Fruit fly (Drosophila melanogaster) whole organism, embryonic: ENCODE results near the gene CG31819.

Experiments used
- C15 ChIP-seq: fragments of 200-800 bp; sonication (Bioruptor generic); IDR thresholded peaks from 3 replicates; pipeline ENCODE4 v1.3.6; 2022; ENCODE audit warnings: missing biosample characterization, missing genetic modification characterization
- CG10366 ChIP-seq: fragments of 200-800 bp; sonication (Bioruptor generic); IDR thresholded peaks from 2 replicates; pipeline ENCODE4 v1.3.6; 2022; ENCODE audit warnings: missing biosample characterization, missing genetic modification characterization
- CG11247 ChIP-seq: fragments of 200-800 bp; sonication (Bioruptor generic); IDR thresholded peaks from 2 replicates; pipeline ENCODE4 v1.3.6; 2022; ENCODE audit warnings: missing biosample characterization, missing genetic modification characterization
- CG11695 ChIP-seq: fragments of 200-800 bp; sonication (Bioruptor generic); IDR thresholded peaks from 3 replicates; pipeline ENCODE4 v1.3.6; 2022; ENCODE audit warnings: missing biosample characterization, missing genetic modification characterization
- CG11696 ChIP-seq: fragments of 200-800 bp; sonication (Bioruptor generic); IDR thresholded peaks from 2 replicates; pipeline ENCODE4 v1.3.6; 2022; ENCODE audit warnings: missing biosample characterization, missing genetic modification characterization
- CG12744 ChIP-seq: fragments of 200-800 bp; sonication (Bioruptor generic); optimal IDR thresholded peaks from 2 replicates; lab custom pipeline; 2016; ENCODE audit warnings: missing biosample characterization, missing genetic modification characterization
- CG12769 ChIP-seq: fragments of 200-800 bp; sonication (Bioruptor generic); optimal IDR thresholded peaks from 2 replicates; lab custom pipeline; 2019; ENCODE audit warnings: missing biosample characterization, mild to moderate bottlenecking, missing genetic modification characterization, moderate library complexity
- CG15696 ChIP-seq: fragments of 200-800 bp; sonication (Bioruptor generic); optimal IDR thresholded peaks from 2 replicates; lab custom pipeline; 2019; ENCODE audit warnings: missing biosample characterization, mild to moderate bottlenecking, missing genetic modification characterization, moderate library complexity
- CG1603 ChIP-seq: fragments of 200-800 bp; sonication (Bioruptor generic); optimal IDR thresholded peaks from 2 replicates; lab custom pipeline; 2019; ENCODE audit warnings: missing biosample characterization, mild to moderate bottlenecking, missing genetic modification characterization, moderate library complexity
- CG2120 ChIP-seq: fragments of 200-800 bp; sonication (Bioruptor generic); optimal IDR thresholded peaks from 3 replicates; lab custom pipeline; 2016; ENCODE audit warnings: missing biosample characterization, missing genetic modification characterization
- CG2712 ChIP-seq: fragments of 200-800 bp; optimal IDR thresholded peaks from 3 replicates; lab custom pipeline; 2019; ENCODE audit warnings: missing biosample characterization, mild to moderate bottlenecking, missing genetic modification characterization, moderate library complexity
- CG30403 ChIP-seq: fragments of 200-800 bp; sonication (Bioruptor generic); optimal IDR thresholded peaks from 3 replicates; lab custom pipeline; 2016; ENCODE audit warnings: missing biosample characterization, missing genetic modification characterization
- CG4424 ChIP-seq: fragments of 200-800 bp; sonication (Bioruptor generic); optimal IDR thresholded peaks from 3 replicates; lab custom pipeline; 2016; ENCODE audit warnings: missing biosample characterization, missing genetic modification characterization
- CG4820 ChIP-seq: fragments of 200-800 bp; sonication (Bioruptor generic); optimal IDR thresholded peaks from 3 replicates; lab custom pipeline; 2016; ENCODE audit warnings: missing biosample characterization, missing genetic modification characterization
- CG6175 ChIP-seq: fragments of 200-800 bp; sonication (Bioruptor generic); IDR thresholded peaks from 3 replicates; pipeline ENCODE4 v1.3.6; 2022; ENCODE audit warnings: missing biosample characterization, missing genetic modification characterization
- CG6765 ChIP-seq: fragments of 200-800 bp; sonication (Bioruptor generic); optimal IDR thresholded peaks from 3 replicates; lab custom pipeline; 2017; ENCODE audit warnings: missing biosample characterization, mild to moderate bottlenecking, missing genetic modification characterization
- CG8359 ChIP-seq: fragments of 200-800 bp; sonication (Bioruptor generic); optimal IDR thresholded peaks from 2 replicates; lab custom pipeline; 2017; ENCODE audit warnings: missing biosample characterization, mild to moderate bottlenecking, missing genetic modification characterization, borderline replicate concordance
- CG9437 ChIP-seq: fragments of 200-800 bp; sonication (Bioruptor generic); optimal IDR thresholded peaks from 2 replicates; lab custom pipeline; 2018; ENCODE audit warnings: missing biosample characterization, mild to moderate bottlenecking, missing genetic modification characterization
- CG9932 ChIP-seq: fragments of 200-800 bp; sonication (Bioruptor generic); IDR thresholded peaks from 2 replicates; pipeline ENCODE4 v1.3.6; 2022; ENCODE audit warnings: missing biosample characterization, missing genetic modification characterization
- CHES-1-like ChIP-seq: fragments of 200-800 bp; sonication (Bioruptor generic); optimal IDR thresholded peaks from 2 replicates; lab custom pipeline; 2016; ENCODE audit warnings: missing biosample characterization, missing genetic modification characterization
- Deaf1 ChIP-seq: fragments of 200-800 bp; optimal IDR thresholded peaks from 3 replicates; lab custom pipeline; 2019; ENCODE audit warnings: missing biosample characterization, mild to moderate bottlenecking, missing genetic modification characterization, moderate library complexity
- E2f2 ChIP-seq: fragments of 200-800 bp; sonication (Bioruptor generic); IDR thresholded peaks from 2 replicates; pipeline ENCODE4 v1.3.6; 2022; ENCODE audit warnings: missing biosample characterization, missing genetic modification characterization
- Gug ChIP-seq: fragments of 200-800 bp; sonication (Bioruptor generic); IDR thresholded peaks from 4 replicates; pipeline ENCODE4 v1.3.6; 2022; ENCODE audit warnings: missing biosample characterization, missing genetic modification characterization
- HHEX ChIP-seq: fragments of 200-800 bp; sonication (Bioruptor generic); optimal IDR thresholded peaks from 3 replicates; lab custom pipeline; 2017; ENCODE audit warnings: missing biosample characterization, mild to moderate bottlenecking, missing genetic modification characterization, missing genetic modification reagents
- Hr3 ChIP-seq: fragments of 200-800 bp; sonication (Bioruptor generic); optimal IDR thresholded peaks from 3 replicates; lab custom pipeline; 2016; ENCODE audit warnings: missing biosample characterization, missing genetic modification characterization
- Lim3 ChIP-seq: fragments of 200-800 bp; sonication (Bioruptor generic); IDR thresholded peaks from 2 replicates; pipeline ENCODE4 v1.3.6; 2022; ENCODE audit warnings: missing biosample characterization, missing genetic modification characterization
- Mad ChIP-seq: fragments of 200-800 bp; sonication (Bioruptor generic); optimal IDR thresholded peaks from 2 replicates; lab custom pipeline; 2016; ENCODE audit warnings: missing biosample characterization, missing genetic modification characterization
- NC2β ChIP-seq: fragments of 200-800 bp; sonication (Bioruptor generic); optimal IDR thresholded peaks from 2 replicates; lab custom pipeline; 2016; ENCODE audit warnings: missing biosample characterization, missing genetic modification characterization
- NFAT ChIP-seq: fragments of 200-800 bp; sonication (Bioruptor generic); IDR thresholded peaks from 2 replicates; pipeline ENCODE4 v1.3.6; 2022; ENCODE audit warnings: missing biosample characterization, missing genetic modification characterization
- Oaz ChIP-seq: fragments of 200-800 bp; sonication (Bioruptor generic); IDR thresholded peaks from 2 replicates; pipeline ENCODE4 v1.3.6; 2022; ENCODE audit warnings: missing biosample characterization, missing genetic modification characterization
- Six4 ChIP-seq: fragments of 200-800 bp; sonication (Bioruptor generic); optimal IDR thresholded peaks from 2 replicates; lab custom pipeline; 2016; ENCODE audit warnings: missing biosample characterization, missing genetic modification characterization
- Sry-δ ChIP-seq: fragments of 200-800 bp; sonication (Bioruptor generic); optimal IDR thresholded peaks from 2 replicates; lab custom pipeline; 2016; ENCODE audit warnings: missing biosample characterization, missing genetic modification characterization
- TFAM ChIP-seq: fragments of 200-800 bp; sonication (Bioruptor generic); optimal IDR thresholded peaks from 2 replicates; lab custom pipeline; 2017; ENCODE audit warnings: missing biosample characterization, missing genetic modification characterization, inconsistent platforms
- Xbp1 ChIP-seq: fragments of 200-800 bp; sonication (Bioruptor generic); optimal IDR thresholded peaks from 3 replicates; lab custom pipeline; 2016; ENCODE audit warnings: missing biosample characterization, mild to moderate bottlenecking, missing genetic modification characterization
- ab ChIP-seq: fragments of 200-800 bp; sonication (Bioruptor generic); optimal IDR thresholded peaks from 2 replicates; lab custom pipeline; 2016; ENCODE audit warnings: missing biosample characterization, missing genetic modification characterization
- ara ChIP-seq: fragments of 200-800 bp; sonication (Bioruptor generic); IDR thresholded peaks from 2 replicates; pipeline ENCODE4 v1.3.6; 2022; ENCODE audit warnings: missing biosample characterization, missing genetic modification characterization
- bigmax ChIP-seq: fragments of 200-800 bp; sonication (Bioruptor generic); optimal IDR thresholded peaks from 2 replicates; lab custom pipeline; 2018; ENCODE audit warnings: missing biosample characterization, mild to moderate bottlenecking, missing genetic modification characterization
- bsh ChIP-seq, 2 experiments: fragments of 200-800 bp; sonication (Bioruptor generic); optimal IDR thresholded peaks; 2 replicates each; lab custom pipeline; 2017 to 2018; ENCODE audit warnings: mild to moderate bottlenecking in 2 of 2, missing biosample characterization in 2 of 2, missing genetic modification characterization in 2 of 2, moderate library complexity in 1 of 2
- btn ChIP-seq: fragments of 200-800 bp; sonication (Bioruptor generic); optimal IDR thresholded peaks from 2 replicates; lab custom pipeline; 2016; ENCODE audit warnings: missing biosample characterization, missing genetic modification characterization
- cg ChIP-seq: fragments of 200-800 bp; sonication (Bioruptor generic); optimal IDR thresholded peaks from 3 replicates; lab custom pipeline; 2019; ENCODE audit warnings: missing biosample characterization, mild to moderate bottlenecking, missing genetic modification characterization, moderate library complexity
- dmrt99B ChIP-seq: fragments of 200-800 bp; sonication (Bioruptor generic); optimal IDR thresholded peaks from 2 replicates; lab custom pipeline; 2018; ENCODE audit warnings: missing biosample characterization, mild to moderate bottlenecking, missing genetic modification characterization, moderate library complexity
- en ChIP-seq: fragments of 200-800 bp; sonication (Bioruptor generic); optimal IDR thresholded peaks from 2 replicates; lab custom pipeline; 2016; ENCODE audit warnings: missing biosample characterization, missing genetic modification characterization
- grn ChIP-seq: fragments of 200-800 bp; sonication (Bioruptor generic); optimal IDR thresholded peaks from 3 replicates; lab custom pipeline; 2017; ENCODE audit warnings: missing biosample characterization, missing genetic modification characterization
- hb ChIP-seq: fragments of 200-800 bp; sonication (Bioruptor generic); IDR thresholded peaks from 3 replicates; pipeline ENCODE4 v1.3.6; 2022; ENCODE audit warnings: missing biosample characterization, missing genetic modification characterization; ENCODE audit not compliant: partially characterized antibody
- her ChIP-seq: fragments of 200-800 bp; sonication (Bioruptor generic); optimal IDR thresholded peaks from 2 replicates; lab custom pipeline; 2016; ENCODE audit warnings: missing biosample characterization, missing genetic modification characterization
- kni ChIP-seq: fragments of 200-800 bp; sonication (Bioruptor generic); optimal IDR thresholded peaks from 3 replicates; lab custom pipeline; 2017; ENCODE audit warnings: mild to moderate bottlenecking, missing biosample characterization, missing genetic modification reagents, missing genetic modification characterization
- sqz ChIP-seq: fragments of 200-800 bp; sonication (Bioruptor generic); optimal IDR thresholded peaks from 3 replicates; lab custom pipeline; 2018; ENCODE audit warnings: missing biosample characterization, mild to moderate bottlenecking, missing genetic modification characterization
- ttk ChIP-seq: fragments of 200-800 bp; sonication (Bioruptor generic); IDR thresholded peaks from 2 replicates; pipeline ENCODE4 v2.1.2; 2022; ENCODE audit warnings: missing biosample characterization, missing genetic modification characterization
- zen ChIP-seq: fragments of 200-800 bp; sonication (Bioruptor generic); optimal IDR thresholded peaks from 3 replicates; lab custom pipeline; 2018; ENCODE audit warnings: missing biosample characterization, mild to moderate bottlenecking, missing genetic modification characterization, moderate library complexity

Gene CG31819

dm6 chr2L:16234817-16235216, 23.6 kb downstream of the CG31819 start (continued):
- TF ChIP-seq CG9932 (GFP tag; lab: Robert Waterston, UW) = no peak

- TF ChIP-seq zen (tag; lab: Kevin White, UChicago) = no peak
- TF ChIP-seq C15 (GFP tag; lab: Robert Waterston, UW) = no peak
- TF ChIP-seq ab (GFP tag; lab: Kevin White, UChicago) = no peak
- TF ChIP-seq grn = no peak
- no peak for TF ChIP-seq NFAT (GFP tag; lab: Robert Waterston, UW)
- TF ChIP-seq dmrt99B = no peak
- no peak for TF ChIP-seq Mad (GFP tag; lab: Kevin White, UChicago)
- no peak for TF ChIP-seq ara (GFP tag; lab: Robert Waterston, UW)
- TF ChIP-seq CG15696 (tag; lab: Kevin White, UChicago) = no peak
- no peak for TF ChIP-seq CG6765 (GFP tag; lab: Kevin White, UChicago)
- no peak for TF ChIP-seq CG12744 (GFP tag; lab: Kevin White, UChicago)
- no peak for TF ChIP-seq Deaf1 (tag; lab: Kevin White, UChicago)
- no peak for TF ChIP-seq CG2712
- TF ChIP-seq bigmax (GFP tag; lab: Kevin White, UChicago) = no peak
- TF ChIP-seq Lim3 (GFP tag; lab: Robert Waterston, UW) = no peak
- TF ChIP-seq E2f2 (GFP tag; lab: Robert Waterston, UW) = no peak
- no peak for TF ChIP-seq CHES-1-like (GFP tag; lab: Kevin White, UChicago)
These were observed 30.4 kb downstream of the CG31819 start, which contains the start of gene CG42818 for dm6 chr2L:16241639-16242038. Gene CG42818 (plus strand): TSS chr2L:16241939.

dm6 chr2L:16251598-16252131, 40.4 kb downstream of the CG31819 start, which contains the start of gene CG46309:
Gene CG46309 (minus strand): TSS chr2L:16251788.
- TF ChIP-seq CG6175 (GFP tag; lab: Robert Waterston, UW) (no peak), CG12769 (tag; lab: Kevin White, UChicago) (no peak), CG10366 (GFP tag; lab: Robert Waterston, UW) (no peak), NC2β (GFP tag; lab: Kevin White, UChicago) (no peak), Sry-δ (GFP tag; lab: Kevin White, UChicago) (peak; percentile 39), CG8359 (GFP tag; lab: Kevin White, UChicago) (no peak), CG11247 (GFP tag; lab: Robert Waterston, UW) (no peak), Oaz (no peak), Xbp1 (GFP tag; lab: Kevin White, UChicago) (no peak), CG11695 (GFP tag; lab: Robert Waterston, UW) (peak; percentile 59; the same call in 2 of the 3 replicates), CG2120 (GFP tag; lab: Kevin White, UChicago) (peak; percentile 74), cg (GFP tag; lab: Kevin White, UChicago) (no peak), CG4424 (peak; percentile 18), HHEX (GFP tag; lab: Kevin White, UChicago) (peak; percentile 51), CG1603 (tag; lab: Kevin White, UChicago) (no peak), CG9437 (GFP tag; lab: Kevin White, UChicago) (no peak), her (peak; percentile 7), Gug (GFP tag; lab: Robert Waterston, UW) (no peak), Hr3 (no peak), CG30403 (GFP tag; lab: Kevin White, UChicago) (peak; percentile 58), bsh (GFP tag; optimal IDR thresholded peaks at IDR 0.05; lab: Kevin White, UChicago) (no peak), CG11696 (GFP tag; lab: Robert Waterston, UW) (peak; percentile 94), hb (GFP tag; lab: Robert Waterston, UW) (peak; percentile 89; the same call in 2 of the 3 replicates), ttk (GFP tag; lab: Robert Waterston, UW) (no peak), btn (GFP tag; lab: Kevin White, UChicago) (no peak), CG9932 (GFP tag; lab: Robert Waterston, UW) (no peak), sqz (GFP tag; lab: Kevin White, UChicago) (peak; percentile 26), E2f2 (GFP tag; lab: Robert Waterston, UW) (no peak), en (peak; percentile 11), TFAM (GFP tag; lab: Kevin White, UChicago) (no peak), Six4 (GFP tag; lab: Kevin White, UChicago) (peak; percentile 28), kni (GFP tag; lab: Kevin White, UChicago) (no peak), CG4820 (no peak)
